Fruit fly (Drosophila melanogaster): ENCODE measurements around the gene Acp26Ab.
A peak's percentile ranks its signal among the peaks of the same experiment; 100 is the strongest.

The Acp26Ab gene

dm6 chr2L:5881181-5881580 is 11.5 kb downstream of the Acp26Ab start (continued):
- TF ChIP-seq Sox102F (GFP tag; optimal IDR thresholded peaks at IDR 0.05) (no peak), lz (GFP tag; optimal IDR thresholded peaks at IDR 0.05) (no peak), vri (GFP tag; optimal IDR thresholded peaks at IDR 0.05) (no peak), CG11902 (GFP tag; optimal IDR thresholded peaks at IDR 0.05) (no peak), Eip75B (GFP tag; optimal IDR thresholded peaks at IDR 0.05) (no peak), CG9139 (GFP tag; optimal IDR thresholded peaks at IDR 0.05) (no peak), CG10631 (GFP tag; optimal IDR thresholded peaks at IDR 0.05) (peak; percentile 46)

- no peak for TF ChIP-seq Blimp-1 (GFP tag; optimal IDR thresholded peaks at IDR 0.05)
- peak; percentile 51 for TF ChIP-seq fd59A (GFP tag; optimal IDR thresholded peaks at IDR 0.05)
- no peak for TF ChIP-seq Hr38 (GFP tag; optimal IDR thresholded peaks at IDR 0.05)
- peak; percentile 86 for TF ChIP-seq Eip78C (GFP tag)
- peak; percentile 29 for TF ChIP-seq Hr39 (GFP tag; optimal IDR thresholded peaks at IDR 0.05)
- peak; percentile 53 for TF ChIP-seq dsx (GFP tag; optimal IDR thresholded peaks at IDR 0.05; ENCODE audit: poor library complexity, severe bottlenecking)
- peak; percentile 26 for TF ChIP-seq Eip93F (GFP tag; optimal IDR thresholded peaks at IDR 0.05)
- TF ChIP-seq CG6808 (GFP tag; optimal IDR thresholded peaks at IDR 0.05): peak; percentile 80
- TF ChIP-seq OdsH (GFP tag; optimal IDR thresholded peaks at IDR 0.05): peak; percentile 82
- TF ChIP-seq CG8319 (GFP tag; optimal IDR thresholded peaks at IDR 0.05): peak; percentile 14
- TF ChIP-seq CG10669 (GFP tag; optimal IDR thresholded peaks at IDR 0.05): peak; percentile 79
- TF ChIP-seq Ets21C (GFP tag; optimal IDR thresholded peaks at IDR 0.05): peak; percentile 34
- TF ChIP-seq net (GFP tag; optimal IDR thresholded peaks at IDR 0.05): peak; percentile 74
- TF ChIP-seq Lpt (GFP tag; optimal IDR thresholded peaks at IDR 0.05): peak; percentile 77
- peak; percentile 23 for TF ChIP-seq CG1621 (tag; optimal IDR thresholded peaks at IDR 0.05)
- peak; percentile 24 for TF ChIP-seq cyc (GFP tag; optimal IDR thresholded peaks at IDR 0.05)
- TF ChIP-seq fd85E (GFP tag; optimal IDR thresholded peaks at IDR 0.05): no peak
- TF ChIP-seq ss (GFP tag; optimal IDR thresholded peaks at IDR 0.05): peak; percentile 56 to 70
- TF ChIP-seq Hr4 (GFP tag; optimal IDR thresholded peaks at IDR 0.05): peak; percentile 66
- peak; percentile 64 for TF ChIP-seq CG6792 (GFP tag; optimal IDR thresholded peaks at IDR 0.05)
- peak; percentile 72 for TF ChIP-seq vri (GFP tag; optimal IDR thresholded peaks at IDR 0.05)
- TF ChIP-seq Smox (GFP tag; optimal IDR thresholded peaks at IDR 0.05): peak; percentile 53
- TF ChIP-seq CG10631 (GFP tag; optimal IDR thresholded peaks at IDR 0.05): peak; percentile 76
- TF ChIP-seq CG11902 (GFP tag; optimal IDR thresholded peaks at IDR 0.05): peak; percentile 21
- peak; percentile 68 for TF ChIP-seq CG4318 (GFP tag; optimal IDR thresholded peaks at IDR 0.05)
- peak; percentile 79 for TF ChIP-seq pdm3 (GFP tag; optimal IDR thresholded peaks at IDR 0.05)
- TF ChIP-seq CG3919 (GFP tag; optimal IDR thresholded peaks at IDR 0.05): peak; percentile 69
- peak; percentile 53; the same call in 1 of the 2 replicates for TF ChIP-seq CG11294 (GFP tag; IDR thresholded peaks at IDR 0.05)
- peak; percentile 73 for TF ChIP-seq Sox14 (GFP tag; optimal IDR thresholded peaks at IDR 0.05)
- TF ChIP-seq CG6163 (GFP tag; IDR thresholded peaks at IDR 0.05): peak; percentile 67
- peak; percentile 79 for TF ChIP-seq Gug (GFP tag; IDR thresholded peaks at IDR 0.05)
- peak; percentile 76 for TF ChIP-seq CG15336 (GFP tag; IDR thresholded peaks at IDR 0.05)
- TF ChIP-seq CG8119 (GFP tag; IDR thresholded peaks at IDR 0.05): peak; percentile 82
- TF ChIP-seq CG16779 (tag; optimal IDR thresholded peaks at IDR 0.05): peak; percentile 56
- TF ChIP-seq fkh (GFP tag; optimal IDR thresholded peaks at IDR 0.05): peak; percentile 83
- peak; percentile 64 for TF ChIP-seq CG11762 (GFP tag; optimal IDR thresholded peaks at IDR 0.05; ENCODE audit: insufficient read depth)
- peak in 1 of 2 experiments; percentile 72 for TF ChIP-seq salr (GFP tag; optimal IDR thresholded peaks at IDR 0.05)
- TF ChIP-seq CG6276 (GFP tag; optimal IDR thresholded peaks at IDR 0.05): peak; percentile 73
- TF ChIP-seq topi (GFP tag; optimal IDR thresholded peaks at IDR 0.05): peak; percentile 45
- TF ChIP-seq CG31627 (GFP tag; optimal IDR thresholded peaks at IDR 0.05): peak; percentile 54
- TF ChIP-seq Eip75B (GFP tag; optimal IDR thresholded peaks at IDR 0.05): peak; percentile 69
- peak; percentile 69 for TF ChIP-seq spab (GFP tag; optimal IDR thresholded peaks at IDR 0.05)
- TF ChIP-seq CG8632 (GFP tag; optimal IDR thresholded peaks at IDR 0.05): peak; percentile 50
- peak; percentile 72 for TF ChIP-seq Met (GFP tag; optimal IDR thresholded peaks at IDR 0.05)
- TF ChIP-seq Sox15 (GFP tag; optimal IDR thresholded peaks at IDR 0.05): peak; percentile 8
- peak; percentile 61 for TF ChIP-seq acj6 (GFP tag; optimal IDR thresholded peaks at IDR 0.05)
Measured at dm6 chr2L:5879363-5879934, 13.2 kb downstream of the Acp26Ab start, which contains the start of gene rau. Gene rau (minus strand): TSS chr2L:5879498.

Measured in whole organism, prepupa.